Worm (Caenorhabditis elegans): ENCODE measurements around the gene Y116A8C.38.

ce11 chrIV:17104157-17104872 is 27.0 kb upstream of the Y116A8C.38 start:
- TF ChIP-seq him-1 (tag; optimal IDR thresholded peaks at IDR 0.05): no peak
- no peak for TF ChIP-seq W03F9.2 (tag; optimal IDR thresholded peaks at IDR 0.05)

Measured in whole organism, L4/young adult.